Worm (Caenorhabditis elegans) whole organism, late embryonic: ENCODE data around the gene col-8.

ENCODE experiments used
- ama-1 ChIP-seq: fragments of 150-350 bp; optimal IDR thresholded peaks from 2 replicates; lab custom pipeline; 2014
- nhr-11 ChIP-seq: fragments of 150-350 bp; optimal IDR thresholded peaks from 2 replicates; lab custom pipeline; 2014; ENCODE audit warnings: missing biosample characterization, missing genetic modification characterization
- sox-2 ChIP-seq: fragments of 200-800 bp; sonication (Bioruptor generic); IDR thresholded peaks from 2 replicates; pipeline ENCODE4 v1.3.6; 2022; ENCODE audit warnings: missing genetic modification reagents, missing genetic modification characterization, missing compliant biosample characterization

ce11 chrIII:6978875-6979274 lies 41.5 kb downstream of the col-8 start:
- TF ChIP-seq sox-2 (GFP tag; lab: Robert Waterston, UW) (no peak), nhr-11 (tag; lab: Kevin White, UChicago) (no peak), ama-1 (lab: Kevin White, UChicago) (no peak)
